Fruit fly (Drosophila melanogaster) whole organism, embryonic: ENCODE results near the gene TfIIS.

ENCODE experiments used
- CG10267 ChIP-seq: fragments of 200-800 bp; sonication (Bioruptor generic); optimal IDR thresholded peaks from 2 replicates; lab custom pipeline; 2018; ENCODE audit warnings: missing biosample characterization, mild to moderate bottlenecking, missing genetic modification characterization, moderate library complexity
- CG14014 ChIP-seq: fragments of 200-800 bp; sonication (Bioruptor generic); IDR thresholded peaks from 2 replicates; pipeline ENCODE4 v1.3.6; 2022; ENCODE audit warnings: missing biosample characterization, missing genetic modification characterization
- CG16813 ChIP-seq: fragments of 200-800 bp; sonication (Bioruptor generic); IDR thresholded peaks from 3 replicates; pipeline ENCODE4 v1.3.6; 2022; ENCODE audit warnings: missing biosample characterization, missing genetic modification characterization; ENCODE audit not compliant: partially characterized antibody
- CG18619 ChIP-seq: fragments of 200-800 bp; sonication (Bioruptor generic); optimal IDR thresholded peaks from 3 replicates; lab custom pipeline; 2017; ENCODE audit warnings: missing biosample characterization, mild to moderate bottlenecking, missing genetic modification characterization
- CG42726 ChIP-seq: fragments of 200-800 bp; sonication (Bioruptor generic); IDR thresholded peaks from 2 replicates; pipeline ENCODE4 v1.3.6; 2022; ENCODE audit warnings: missing biosample characterization, missing genetic modification characterization; ENCODE audit not compliant: partially characterized antibody
- CG8478 ChIP-seq: fragments of >200 bp; optimal IDR thresholded peaks from 2 replicates; lab custom pipeline; 2018
- CTCF ChIP-seq: fragments of 200-800 bp; sonication (Bioruptor generic); optimal IDR thresholded peaks from 2 replicates; lab custom pipeline; 2017; ENCODE audit warnings: missing biosample characterization, mild to moderate bottlenecking, missing genetic modification characterization, moderate library complexity
- Deaf1 ChIP-seq: fragments of 200-800 bp; optimal IDR thresholded peaks from 3 replicates; lab custom pipeline; 2019; ENCODE audit warnings: missing biosample characterization, mild to moderate bottlenecking, missing genetic modification characterization, moderate library complexity
- Dip3 ChIP-seq: fragments of 200-800 bp; sonication (Bioruptor generic); optimal IDR thresholded peaks from 3 replicates; lab custom pipeline; 2016; ENCODE audit warnings: missing biosample characterization, missing genetic modification characterization
- ken ChIP-seq: fragments of 200-800 bp; sonication (Bioruptor generic); IDR thresholded peaks from 3 replicates; pipeline ENCODE4 v1.3.6; 2022; ENCODE audit warnings: missing biosample characterization, missing genetic modification characterization
- lbe ChIP-seq: fragments of 200-800 bp; sonication (Bioruptor generic); optimal IDR thresholded peaks from 2 replicates; lab custom pipeline; 2016; ENCODE audit warnings: missing biosample characterization, mild to moderate bottlenecking, missing genetic modification characterization

- TF ChIP-seq CG8478 (lab: Kevin White, UChicago) (no peak), lbe (no peak), Deaf1 (tag; lab: Kevin White, UChicago) (no peak), CG18619 (GFP tag; lab: Kevin White, UChicago) (no peak), CG14014 (GFP tag; lab: Robert Waterston, UW) (no peak), CTCF (GFP tag; lab: Kevin White, UChicago) (no peak), CG10267 (tag; lab: Kevin White, UChicago) (no peak), ken (GFP tag; lab: Robert Waterston, UW) (no peak), Dip3 (GFP tag; lab: Kevin White, UChicago) (no peak), CG16813 (no peak), CG42726 (no peak)
These were observed 1.6 kb downstream of the TfIIS start for dm6 chr2L:15059000-15059399.
